Fruit fly (Drosophila melanogaster) whole organism, embryonic: ENCODE results near the gene Zw.

Experiments
- Antp ChIP-seq: fragments of 200-800 bp; sonication (Bioruptor generic); optimal IDR thresholded peaks from 3 replicates; lab custom pipeline; 2016; ENCODE audit warnings: missing biosample characterization, missing genetic modification characterization
- BEAF-32 ChIP-seq: fragments of 200-800 bp; sonication (Bioruptor generic); optimal IDR thresholded peaks from 3 replicates; lab custom pipeline; 2017; ENCODE audit warnings: missing biosample characterization, missing genetic modification characterization, mild to moderate bottlenecking, moderate library complexity, missing genetic modification reagents
- CG10979 ChIP-seq: fragments of 200-800 bp; sonication (Bioruptor generic); optimal IDR thresholded peaks from 2 replicates; lab custom pipeline; 2018; ENCODE audit warnings: missing biosample characterization, mild to moderate bottlenecking, missing genetic modification characterization, moderate library complexity
- CG14710 ChIP-seq: fragments of 200-800 bp; sonication (Bioruptor generic); optimal IDR thresholded peaks from 3 replicates; lab custom pipeline; 2019; ENCODE audit warnings: missing biosample characterization, mild to moderate bottlenecking, missing genetic modification characterization, moderate library complexity
- CG1603 ChIP-seq: fragments of 200-800 bp; sonication (Bioruptor generic); optimal IDR thresholded peaks from 2 replicates; lab custom pipeline; 2019; ENCODE audit warnings: missing biosample characterization, mild to moderate bottlenecking, missing genetic modification characterization, moderate library complexity
- CG16813 ChIP-seq: fragments of 200-800 bp; sonication (Bioruptor generic); IDR thresholded peaks from 3 replicates; pipeline ENCODE4 v1.3.6; 2022; ENCODE audit warnings: missing biosample characterization, missing genetic modification characterization; ENCODE audit not compliant: partially characterized antibody
- CG16863 ChIP-seq: fragments of 200-800 bp; sonication (Bioruptor generic); optimal IDR thresholded peaks from 3 replicates; lab custom pipeline; 2016; ENCODE audit warnings: missing biosample characterization, missing genetic modification characterization
- CG17359 ChIP-seq: fragments of 200-800 bp; sonication (Bioruptor generic); optimal IDR thresholded peaks from 3 replicates; lab custom pipeline; 2018; ENCODE audit warnings: missing biosample characterization, mild to moderate bottlenecking, missing genetic modification characterization, moderate library complexity
- CG17912 ChIP-seq: fragments of 200-800 bp; sonication (Bioruptor generic); optimal IDR thresholded peaks from 2 replicates; lab custom pipeline; 2018; ENCODE audit warnings: missing biosample characterization, mild to moderate bottlenecking, missing genetic modification characterization
- CG2202 ChIP-seq: fragments of 200-800 bp; sonication (Bioruptor generic); optimal IDR thresholded peaks from 2 replicates; lab custom pipeline; 2018; ENCODE audit warnings: missing biosample characterization, mild to moderate bottlenecking, missing genetic modification characterization
- CG3281 ChIP-seq: fragments of 200-800 bp; sonication (Bioruptor generic); optimal IDR thresholded peaks from 3 replicates; lab custom pipeline; 2017; ENCODE audit warnings: missing biosample characterization, mild to moderate bottlenecking, missing genetic modification characterization
- CG4360 ChIP-seq: fragments of 200-800 bp; sonication (Bioruptor generic); IDR thresholded peaks from 2 replicates; pipeline ENCODE4 v1.3.6; 2022; ENCODE audit warnings: missing biosample characterization, missing genetic modification characterization
- CG6689 ChIP-seq: fragments of 200-800 bp; sonication (Bioruptor generic); IDR thresholded peaks from 2 replicates; pipeline ENCODE4 v1.3.6; 2022; ENCODE audit warnings: missing biosample characterization, missing genetic modification characterization
- CG7556 ChIP-seq: fragments of 200-800 bp; sonication (Bioruptor generic); optimal IDR thresholded peaks from 2 replicates; lab custom pipeline; 2017; ENCODE audit warnings: missing biosample characterization, mild to moderate bottlenecking, missing genetic modification characterization
- CG8089 ChIP-seq: fragments of 200-800 bp; sonication (Bioruptor generic); optimal IDR thresholded peaks from 3 replicates; lab custom pipeline; 2016; ENCODE audit warnings: missing biosample characterization, missing genetic modification characterization
- CG8290 ChIP-seq, 3 experiments: fragments of 200-800 bp; sonication (Bioruptor generic); optimal IDR thresholded peaks; 2 replicates each; lab custom pipeline; 2016 to 2019; ENCODE audit warnings: missing biosample characterization in 3 of 3, missing genetic modification characterization in 3 of 3, mild to moderate bottlenecking in 2 of 3, moderate library complexity in 1 of 3
- CG9797 ChIP-seq: fragments of 200-800 bp; sonication (Bioruptor generic); optimal IDR thresholded peaks from 3 replicates; lab custom pipeline; 2018; ENCODE audit warnings: missing biosample characterization, mild to moderate bottlenecking, missing genetic modification characterization
- CHES-1-like ChIP-seq: fragments of 200-800 bp; sonication (Bioruptor generic); optimal IDR thresholded peaks from 2 replicates; lab custom pipeline; 2016; ENCODE audit warnings: missing biosample characterization, missing genetic modification characterization
- Dad ChIP-seq: fragments of 200-800 bp; sonication (Bioruptor generic); optimal IDR thresholded peaks from 3 replicates; lab custom pipeline; 2016; ENCODE audit warnings: missing biosample characterization, missing genetic modification characterization
- Dp ChIP-seq: fragments of 200-800 bp; sonication (Bioruptor generic); optimal IDR thresholded peaks from 2 replicates; lab custom pipeline; 2018; ENCODE audit warnings: missing biosample characterization, mild to moderate bottlenecking, missing genetic modification characterization, moderate library complexity
- Drgx ChIP-seq: fragments of 200-800 bp; sonication (Bioruptor generic); IDR thresholded peaks from 2 replicates; pipeline ENCODE4 v1.3.6; 2022; ENCODE audit warnings: missing biosample characterization, missing genetic modification characterization
- Fer2 ChIP-seq: fragments of 200-800 bp; sonication (Bioruptor generic); optimal IDR thresholded peaks from 2 replicates; lab custom pipeline; 2018; ENCODE audit warnings: missing biosample characterization, mild to moderate bottlenecking, missing genetic modification characterization, moderate library complexity
- HLH54F ChIP-seq: fragments of 200-800 bp; sonication (Bioruptor generic); optimal IDR thresholded peaks from 3 replicates; lab custom pipeline; 2016; ENCODE audit warnings: missing biosample characterization, missing genetic modification characterization
- HmgZ ChIP-seq: fragments of 200-800 bp; sonication (Bioruptor generic); optimal IDR thresholded peaks from 2 replicates; lab custom pipeline; 2018; ENCODE audit warnings: missing biosample characterization, mild to moderate bottlenecking, missing genetic modification characterization
- MTF-1 ChIP-seq: fragments of 200-800 bp; sonication (Bioruptor generic); optimal IDR thresholded peaks from 2 replicates; lab custom pipeline; 2018; ENCODE audit warnings: missing biosample characterization, mild to moderate bottlenecking, missing genetic modification characterization, borderline replicate concordance
- Med ChIP-seq: fragments of 200-800 bp; sonication (Bioruptor generic); peaks from one replicate; lab custom pipeline; 2016; ENCODE audit warnings: missing biosample characterization, missing genetic modification characterization, mild to moderate bottlenecking, inconsistent platforms, moderate library complexity
- Myb ChIP-seq: fragments of 200-800 bp; sonication (Bioruptor generic); optimal IDR thresholded peaks from 2 replicates; lab custom pipeline; 2016; ENCODE audit warnings: missing biosample characterization, missing genetic modification characterization
- NC2β ChIP-seq: fragments of 200-800 bp; sonication (Bioruptor generic); optimal IDR thresholded peaks from 2 replicates; lab custom pipeline; 2016; ENCODE audit warnings: missing biosample characterization, missing genetic modification characterization
- Nf-YC ChIP-seq: fragments of 200-800 bp; optimal IDR thresholded peaks from 3 replicates; lab custom pipeline; 2019; ENCODE audit warnings: missing biosample characterization, mild to moderate bottlenecking, missing genetic modification characterization, moderate library complexity
- Pdp1 ChIP-seq, 2 experiments: fragments of 200-800 bp; sonication (Bioruptor generic); optimal IDR thresholded peaks; 3 replicates each; lab custom pipeline; 2016; ENCODE audit warnings: missing biosample characterization in 2 of 2, missing genetic modification characterization in 2 of 2, mild to moderate bottlenecking in 1 of 2, moderate library complexity in 1 of 2
- Rfx ChIP-seq: fragments of 200-800 bp; sonication (Bioruptor generic); IDR thresholded peaks from 2 replicates; pipeline ENCODE4 v1.3.6; 2022; ENCODE audit warnings: missing biosample characterization, missing genetic modification characterization
- Usf ChIP-seq: fragments of 200-800 bp; sonication (Bioruptor generic); optimal IDR thresholded peaks from 2 replicates; lab custom pipeline; 2017; ENCODE audit warnings: missing genotype, missing biosample characterization, missing genetic modification characterization
- ac ChIP-seq: fragments of 200-800 bp; sonication (Bioruptor generic); optimal IDR thresholded peaks from 3 replicates; lab custom pipeline; 2017; ENCODE audit warnings: missing biosample characterization, mild to moderate bottlenecking, missing genetic modification characterization
- ash1 ChIP-seq: fragments of 200-800 bp; sonication (Bioruptor generic); optimal IDR thresholded peaks from 2 replicates; lab custom pipeline; 2018; ENCODE audit warnings: missing biosample characterization, mild to moderate bottlenecking, missing genetic modification characterization
- croc ChIP-seq: fragments of 200-800 bp; sonication (Bioruptor generic); conservative IDR thresholded peaks from 3 replicates; pipeline ENCODE4 v1.3.6; 2022; ENCODE audit warnings: missing biosample characterization, missing genetic modification characterization
- dmrt11E ChIP-seq: fragments of 200-800 bp; sonication (Bioruptor generic); optimal IDR thresholded peaks from 3 replicates; lab custom pipeline; 2018; ENCODE audit warnings: missing biosample characterization, mild to moderate bottlenecking, missing genetic modification characterization, moderate library complexity
- gt ChIP-seq: fragments of 200-800 bp; sonication (Bioruptor generic); IDR thresholded peaks from 2 replicates; pipeline ENCODE4 v1.3.6; 2022; ENCODE audit warnings: missing biosample characterization, missing genetic modification characterization
- kay ChIP-seq: fragments of 200-800 bp; sonication (Bioruptor generic); optimal IDR thresholded peaks from 2 replicates; lab custom pipeline; 2016; ENCODE audit warnings: missing biosample characterization, missing genetic modification characterization
- mirr ChIP-seq: fragments of 200-800 bp; sonication (Bioruptor generic); optimal IDR thresholded peaks from 3 replicates; lab custom pipeline; 2018; ENCODE audit warnings: missing biosample characterization, mild to moderate bottlenecking, missing genetic modification characterization
- nerfin-2 ChIP-seq: fragments of 200-800 bp; sonication (Bioruptor generic); IDR thresholded peaks from 2 replicates; pipeline ENCODE4 v1.3.6; 2022; ENCODE audit warnings: missing biosample characterization, missing genetic modification characterization; ENCODE audit not compliant: partially characterized antibody
- otp ChIP-seq: fragments of 200-800 bp; sonication (Bioruptor generic); IDR thresholded peaks from 3 replicates; pipeline ENCODE4, ENCODE4 v1.3.6; 2022; ENCODE audit warnings: missing biosample characterization, missing genetic modification characterization
- ranshi ChIP-seq: fragments of 200-800 bp; sonication (Bioruptor generic); IDR thresholded peaks from 2 replicates; pipeline ENCODE4 v1.3.6; 2022; ENCODE audit warnings: missing biosample characterization, missing genetic modification characterization
- sd ChIP-seq: fragments of 200-800 bp; sonication (Bioruptor generic); optimal IDR thresholded peaks from 3 replicates; lab custom pipeline; 2018; ENCODE audit warnings: missing biosample characterization, mild to moderate bottlenecking, missing genetic modification characterization, moderate library complexity
- sens ChIP-seq: fragments of 200-800 bp; sonication (Bioruptor generic); peaks from one replicate; lab custom pipeline; 2016; ENCODE audit warnings: missing biosample characterization, missing genetic modification characterization
- slou ChIP-seq: fragments of 200-800 bp; sonication (Bioruptor generic); optimal IDR thresholded peaks from 3 replicates; lab custom pipeline; 2016; ENCODE audit warnings: missing biosample characterization, missing genetic modification characterization
- trem ChIP-seq: fragments of 200-800 bp; optimal IDR thresholded peaks from 3 replicates; lab custom pipeline; 2019; ENCODE audit warnings: missing biosample characterization, mild to moderate bottlenecking, missing genetic modification characterization, moderate library complexity
- unpg ChIP-seq: fragments of 200-800 bp; sonication (Bioruptor generic); optimal IDR thresholded peaks from 3 replicates; lab custom pipeline; 2018; ENCODE audit warnings: missing biosample characterization, mild to moderate bottlenecking, missing genetic modification characterization, moderate library complexity

Gene Zw

dm6 chrX:19701611-19702010 lies 34.6 kb downstream of the Zw start, which contains the start of gene Tcs4 (continued):
- TF ChIP-seq Fer2 (tag; lab: Kevin White, UChicago) (no peak), NC2β (no peak), MTF-1 (no peak), HmgZ (tag; lab: Kevin White, UChicago) (peak; percentile 21), Myb (GFP tag; lab: Kevin White, UChicago) (no peak), Usf (GFP tag; lab: Kevin White, UChicago) (no peak), CG7556 (GFP tag; lab: Kevin White, UChicago) (peak; percentile 5), Med (GFP tag; lab: Kevin White, UChicago) (peak; percentile 76), trem (tag; lab: Kevin White, UChicago) (peak; percentile 43), Pdp1 (GFP tag; optimal IDR thresholded peaks at IDR 0.05; lab: Kevin White, UChicago) (peak in 1 of 2 experiments; percentile 83), CG6689 (no peak), CG17912 (GFP tag; lab: Kevin White, UChicago) (no peak), croc (GFP tag; lab: Robert Waterston, UW) (no peak), Antp (GFP tag; lab: Kevin White, UChicago) (no peak), CG14710 (peak; percentile 49), Dad (GFP tag; lab: Kevin White, UChicago) (no peak), kay (GFP tag; lab: Kevin White, UChicago) (no peak), otp (GFP tag; lab: Robert Waterston, UW) (no peak), Drgx (GFP tag; lab: Robert Waterston, UW) (0 out of 2 replicates have a peak, but pooled peaks have one; percentile 6), sens (GFP tag; lab: Kevin White, UChicago) (peak; percentile 62), CG3281 (GFP tag; lab: Kevin White, UChicago) (no peak), mirr (GFP tag; lab: Kevin White, UChicago) (no peak), CG8290 (GFP tag; optimal IDR thresholded peaks at IDR 0.05; lab: Kevin White, UChicago) (peak; percentile 4), CG8290 (tag; optimal IDR thresholded peaks at IDR 0.05; lab: Kevin White, UChicago) (no peak), slou (no peak), ash1 (GFP tag; lab: Kevin White, UChicago) (no peak), CG2202 (tag; lab: Kevin White, UChicago) (no peak), HLH54F (no peak), nerfin-2 (0 out of 2 replicates have a peak, but pooled peaks have one; percentile 35), CG8089 (GFP tag; lab: Kevin White, UChicago) (no peak), dmrt11E (tag; lab: Kevin White, UChicago) (peak; percentile 47), Nf-YC (tag; lab: Kevin White, UChicago) (peak; percentile 19), CG17359 (tag; lab: Kevin White, UChicago) (peak; percentile 13), unpg (peak; percentile 45), CG16863 (GFP tag; lab: Kevin White, UChicago) (no peak), CG9797 (GFP tag; lab: Kevin White, UChicago) (peak; percentile 70), Dp (peak; percentile 32), sd (tag; lab: Kevin White, UChicago) (no peak), ac (GFP tag; lab: Kevin White, UChicago) (no peak), CG1603 (tag; lab: Kevin White, UChicago) (peak; percentile 29), gt (GFP tag; lab: Robert Waterston, UW) (no peak), ranshi (GFP tag; lab: Robert Waterston, UW) (0 out of 2 replicates have a peak, but pooled peaks have one; percentile 12), CG10979 (tag; lab: Kevin White, UChicago) (peak; percentile 31), CG16813 (GFP tag; lab: Robert Waterston, UW) (peak; percentile 42; the same call in 2 of the 3 replicates), BEAF-32 (GFP tag; lab: Kevin White, UChicago) (peak; percentile 8), CG4360 (no peak), CHES-1-like (no peak), Rfx (GFP tag; lab: Robert Waterston, UW) (0 out of 2 replicates have a peak, but pooled peaks have one; percentile 29)
